Fruit fly (Drosophila melanogaster): ENCODE data around the gene CG5254.

Gene CG5254

DNA sequence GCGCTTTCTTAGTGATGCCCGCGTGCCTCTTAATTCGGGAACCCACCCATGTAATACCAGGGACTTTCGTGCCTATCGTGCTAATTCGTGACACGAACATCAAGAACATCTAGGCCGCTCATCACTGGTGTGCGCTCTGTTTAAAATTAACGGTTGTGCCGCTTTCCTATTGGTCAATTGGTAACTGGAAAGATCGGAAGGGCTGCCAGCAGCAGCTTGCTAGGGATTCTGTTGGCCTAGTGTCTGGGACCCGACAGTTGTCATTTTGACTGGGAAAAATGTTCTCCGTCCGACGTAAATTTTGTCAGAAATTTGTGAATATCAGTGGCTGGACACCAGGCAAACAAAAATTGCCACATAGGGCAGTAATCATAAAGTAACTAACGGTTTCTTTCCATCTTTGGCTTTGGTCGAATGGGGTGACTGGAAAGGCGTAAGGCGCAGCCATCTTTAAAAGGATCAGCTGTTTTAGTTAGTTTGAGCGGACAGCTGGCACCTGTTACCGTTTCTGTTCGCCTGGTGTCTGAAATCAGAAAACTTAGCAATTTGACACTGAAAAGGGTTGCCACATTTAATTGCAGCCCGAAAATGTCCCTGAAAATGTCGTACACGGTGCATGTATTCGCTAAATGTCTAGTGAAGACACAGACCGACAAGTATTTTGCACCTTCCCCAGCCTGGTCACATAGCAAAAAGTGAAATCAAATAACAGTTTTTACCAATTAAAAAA is 8.9 kb downstream of the CG5254 start, which contains the start of gene CG5273:
Gene CG5273 (plus strand): TSS at position 703 of the 730 bp plus-strand sequence.
- TF ChIP-seq Hnf4 (GFP tag; optimal IDR thresholded peaks at IDR 0.05) (peak; percentile 37), sage (GFP tag; optimal IDR thresholded peaks at IDR 0.05) (no peak), fru (GFP tag; optimal IDR thresholded peaks at IDR 0.05) (peak; percentile 91), HLH106 (tag; optimal IDR thresholded peaks at IDR 0.05) (peak; percentile 20), br (GFP tag; optimal IDR thresholded peaks at IDR 0.05) (peak; percentile 41), Hr83 (GFP tag; optimal IDR thresholded peaks at IDR 0.05; ENCODE audit: poor library complexity, severe bottlenecking) (peak; percentile 87), dl (GFP tag; optimal IDR thresholded peaks at IDR 0.05; ENCODE audit: insufficient read depth in 1 of 2, partially characterized antibody in 2 of 2) (peak in 1 of 2 experiments; percentile 21), h (GFP tag; optimal IDR thresholded peaks at IDR 0.05) (peak; percentile 42), Sp1 (GFP tag; optimal IDR thresholded peaks at IDR 0.05) (peak; percentile 3), rgr (GFP tag; optimal IDR thresholded peaks at IDR 0.05) (peak; percentile 32), sv (GFP tag; optimal IDR thresholded peaks at IDR 0.05) (no peak), woc (GFP tag; optimal IDR thresholded peaks at IDR 0.05) (peak; percentile 94), Rel (GFP tag; optimal IDR thresholded peaks at IDR 0.05) (no peak), Rel (tag; optimal IDR thresholded peaks at IDR 0.05) (peak; percentile 89), Jra (GFP tag; optimal IDR thresholded peaks at IDR 0.05) (no peak)

DNA sequence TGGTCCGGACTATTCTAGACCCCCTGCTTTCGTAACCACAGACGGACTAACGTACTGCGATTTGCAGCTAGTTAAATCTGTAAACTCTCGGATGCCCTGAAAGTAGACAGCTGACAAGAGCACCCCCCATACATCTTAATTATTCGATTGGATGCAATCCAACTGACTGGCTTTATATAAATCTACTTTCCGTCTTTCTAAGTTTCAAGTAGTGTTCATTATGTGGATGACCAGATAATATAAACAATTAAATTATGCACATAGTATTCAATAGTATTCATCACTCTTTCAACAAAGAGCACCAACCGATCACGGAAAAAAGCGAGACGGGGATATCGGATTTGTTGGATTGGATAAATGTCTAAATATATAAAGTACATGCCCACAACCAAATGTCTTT is 11.9 kb downstream of the CG5254 start:
- no peak for TF ChIP-seq usp (GFP tag; optimal IDR thresholded peaks at IDR 0.05)
- no peak for TF ChIP-seq Dfd (GFP tag; optimal IDR thresholded peaks at IDR 0.05)
- no peak for TF ChIP-seq Hr83 (GFP tag; optimal IDR thresholded peaks at IDR 0.05; ENCODE audit: poor library complexity, severe bottlenecking)
- no peak for TF ChIP-seq Abd-B (GFP tag; optimal IDR thresholded peaks at IDR 0.05)
- no peak for TF ChIP-seq ey (GFP tag; optimal IDR thresholded peaks at IDR 0.05)
- no peak for TF ChIP-seq dl (GFP tag; optimal IDR thresholded peaks at IDR 0.05; ENCODE audit: insufficient read depth in 1 of 2, partially characterized antibody in 2 of 2)
- no peak for TF ChIP-seq GATAd (GFP tag; optimal IDR thresholded peaks at IDR 0.05)
- no peak for TF ChIP-seq fru (GFP tag; optimal IDR thresholded peaks at IDR 0.05)
- no peak for TF ChIP-seq sage (GFP tag; optimal IDR thresholded peaks at IDR 0.05)
- no peak for TF ChIP-seq Mio (GFP tag; optimal IDR thresholded peaks at IDR 0.05)
- no peak for TF ChIP-seq Dif (GFP tag; optimal IDR thresholded peaks at IDR 0.05; ENCODE audit: partially characterized antibody)
- no peak for TF ChIP-seq CrebA (GFP tag; optimal IDR thresholded peaks at IDR 0.05; ENCODE audit: borderline replicate concordance)
- TF ChIP-seq rgr (GFP tag; optimal IDR thresholded peaks at IDR 0.05): no peak
- TF ChIP-seq foxo (GFP tag; optimal IDR thresholded peaks at IDR 0.05): no peak
- no peak for TF ChIP-seq Hnf4 (GFP tag; optimal IDR thresholded peaks at IDR 0.05)
- no peak for TF ChIP-seq Hr78 (GFP tag; optimal IDR thresholded peaks at IDR 0.05)

DNA sequence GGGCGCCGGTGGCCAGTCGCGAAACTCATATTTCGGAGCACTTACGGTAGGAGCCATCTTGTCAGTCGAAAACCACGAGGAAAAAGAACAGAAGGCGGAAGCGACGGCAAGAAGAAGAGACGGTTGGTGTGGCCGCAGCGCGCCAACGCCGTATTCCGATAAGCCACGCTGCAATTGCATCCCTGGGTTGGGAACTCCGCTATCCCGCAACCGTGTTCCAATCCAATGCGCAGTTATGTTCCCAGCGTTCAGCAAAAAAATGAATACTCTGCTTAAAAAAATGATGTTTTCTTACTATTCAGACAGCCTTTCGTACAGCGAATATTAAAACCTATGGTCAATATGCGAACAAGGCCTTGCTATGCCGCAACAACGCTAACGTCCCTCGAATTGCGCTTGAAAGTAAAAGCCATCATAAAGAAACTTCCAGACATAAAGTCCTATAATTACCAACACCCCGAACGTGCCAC is 14.9 kb downstream of the CG5254 start, which contains the start of gene RpL22:
Gene RpL22 (minus strand): TSS at position 92 of the 470 bp plus-strand sequence.
- peak; percentile 69 for TF ChIP-seq sv (GFP tag; optimal IDR thresholded peaks at IDR 0.05)
- peak; percentile 12 for TF ChIP-seq Dif (GFP tag; optimal IDR thresholded peaks at IDR 0.05; ENCODE audit: partially characterized antibody)
- no peak for TF ChIP-seq Mio (GFP tag; optimal IDR thresholded peaks at IDR 0.05)
- TF ChIP-seq br (GFP tag; optimal IDR thresholded peaks at IDR 0.05): peak; percentile 85
- peak; percentile 53 for TF ChIP-seq ey (GFP tag; optimal IDR thresholded peaks at IDR 0.05)
- peak; percentile 63 for TF ChIP-seq Jra (GFP tag; optimal IDR thresholded peaks at IDR 0.05)
- TF ChIP-seq pan (optimal IDR thresholded peaks at IDR 0.05): no peak
- no peak for TF ChIP-seq Vsx2 (GFP tag; optimal IDR thresholded peaks at IDR 0.05; ENCODE audit: partially characterized antibody)
- TF ChIP-seq woc (GFP tag; optimal IDR thresholded peaks at IDR 0.05): no peak
- TF ChIP-seq h (GFP tag; optimal IDR thresholded peaks at IDR 0.05): peak; percentile 86
- no peak for TF ChIP-seq sage (GFP tag; optimal IDR thresholded peaks at IDR 0.05)
- TF ChIP-seq CG32264 (GFP tag; optimal IDR thresholded peaks at IDR 0.05): no peak
- no peak for TF ChIP-seq dsf (GFP tag; optimal IDR thresholded peaks at IDR 0.05; ENCODE audit: borderline replicate concordance)
- TF ChIP-seq rgr (GFP tag; optimal IDR thresholded peaks at IDR 0.05): peak; percentile 92
- TF ChIP-seq Sp1 (GFP tag; optimal IDR thresholded peaks at IDR 0.05): peak; percentile 87
- no peak for TF ChIP-seq brk (GFP tag; optimal IDR thresholded peaks at IDR 0.05)
- peak; percentile 69 for TF ChIP-seq HLH106 (tag; optimal IDR thresholded peaks at IDR 0.05)
- no peak for TF ChIP-seq dl (GFP tag; optimal IDR thresholded peaks at IDR 0.05; ENCODE audit: insufficient read depth in 1 of 2, partially characterized antibody in 2 of 2)
- TF ChIP-seq Hr83 (GFP tag; optimal IDR thresholded peaks at IDR 0.05; ENCODE audit: poor library complexity, severe bottlenecking): peak; percentile 90
- peak; percentile 90 for TF ChIP-seq dmrt93B (GFP tag; optimal IDR thresholded peaks at IDR 0.05)
- TF ChIP-seq CrebA (GFP tag; optimal IDR thresholded peaks at IDR 0.05; ENCODE audit: borderline replicate concordance): no peak
- TF ChIP-seq Myc (optimal IDR thresholded peaks at IDR 0.05): peak; percentile 80
- no peak for TF ChIP-seq N (GFP tag; optimal IDR thresholded peaks at IDR 0.05)
- TF ChIP-seq CG9705 (GFP tag; optimal IDR thresholded peaks at IDR 0.05): peak; percentile 77
- TF ChIP-seq jim (GFP tag; optimal IDR thresholded peaks at IDR 0.05): no peak
- TF ChIP-seq Abd-B (GFP tag; optimal IDR thresholded peaks at IDR 0.05): no peak
- TF ChIP-seq Dfd (GFP tag; optimal IDR thresholded peaks at IDR 0.05): no peak
- no peak for TF ChIP-seq Rel (GFP tag; optimal IDR thresholded peaks at IDR 0.05)
- TF ChIP-seq Rel (tag; optimal IDR thresholded peaks at IDR 0.05): peak; percentile 61
- TF ChIP-seq foxo (GFP tag; optimal IDR thresholded peaks at IDR 0.05): peak in 1 of 2 experiments; percentile 77
- TF ChIP-seq usp (GFP tag; optimal IDR thresholded peaks at IDR 0.05): no peak
- TF ChIP-seq Hr78 (GFP tag; optimal IDR thresholded peaks at IDR 0.05): no peak
- no peak for TF ChIP-seq lola (GFP tag; optimal IDR thresholded peaks at IDR 0.05)
- no peak for TF ChIP-seq GATAd (GFP tag; optimal IDR thresholded peaks at IDR 0.05)
- TF ChIP-seq tai (GFP tag; optimal IDR thresholded peaks at IDR 0.05): no peak
- peak; percentile 70 for TF ChIP-seq Hnf4 (GFP tag; optimal IDR thresholded peaks at IDR 0.05)
- TF ChIP-seq OdsH (GFP tag; optimal IDR thresholded peaks at IDR 0.05): peak; percentile 68
- TF ChIP-seq psq (GFP tag; optimal IDR thresholded peaks at IDR 0.05): no peak
- TF ChIP-seq fru (GFP tag; optimal IDR thresholded peaks at IDR 0.05): peak; percentile 81

All from whole organism, wandering third instar larva.